Fruit fly (Drosophila melanogaster) whole organism: ENCODE data around the gene CG11837.

Source experiments
- CG8478 ChIP-seq: fragments of >200 bp; optimal IDR thresholded peaks from 2 replicates; lab custom pipeline; 2018; ENCODE audit warnings: inconsistent platforms
- Dll ChIP-seq: fragments of >200 bp; optimal IDR thresholded peaks from 2 replicates; lab custom pipeline; 2017
- EcR ChIP-seq, 2 experiments: fragments of >200 bp; optimal IDR thresholded peaks; 2 replicates each; lab custom pipeline; 2017; ENCODE audit warnings: missing biosample characterization in 2 of 2, missing genetic modification characterization in 2 of 2, missing genetic modification reagents in 2 of 2
- pan ChIP-seq: fragments of >200 bp; optimal IDR thresholded peaks from 2 replicates; lab custom pipeline; 2017
- psq ChIP-seq: fragments of >200 bp; optimal IDR thresholded peaks from 2 replicates; lab custom pipeline; 2017
- usp ChIP-seq: fragments of >200 bp; optimal IDR thresholded peaks from 2 replicates; lab custom pipeline; 2017; ENCODE audit warnings: missing biosample characterization, missing genetic modification characterization, mixed read lengths

DNA sequence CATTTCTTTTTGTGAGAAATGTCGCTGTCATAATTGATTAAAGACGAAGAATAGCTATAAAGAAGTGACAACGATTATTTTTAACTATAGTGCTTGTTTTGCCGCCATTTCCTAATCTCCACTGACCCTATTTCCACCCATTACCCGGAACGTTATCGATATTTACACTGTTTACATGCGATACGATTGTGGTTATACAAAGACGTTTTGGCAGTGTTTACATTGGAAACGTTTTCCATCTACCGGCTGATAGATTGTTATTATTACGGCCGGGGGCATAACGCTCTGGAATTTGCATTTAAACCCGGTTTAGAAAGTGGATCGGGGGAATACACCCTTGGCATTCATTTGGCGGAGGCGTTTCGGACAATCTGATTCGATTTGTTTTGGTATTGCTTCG is 17.0 kb downstream of the CG11837 start:
- TF ChIP-seq psq (lab: Kevin White, UChicago) (no peak), usp (GFP tag; lab: Kevin White, UChicago) (no peak), pan (lab: Kevin White, UChicago) (no peak), Dll (lab: Kevin White, UChicago) (no peak), CG8478 (no peak), EcR (GFP tag; optimal IDR thresholded peaks at IDR 0.05; lab: Kevin White, UChicago) (no peak)
